Fruit fly (Drosophila melanogaster): ENCODE results near the gene CG34367.
A peak's percentile ranks its signal among the peaks of the same experiment; 100 is the strongest.

Gene CG34367

DNA sequence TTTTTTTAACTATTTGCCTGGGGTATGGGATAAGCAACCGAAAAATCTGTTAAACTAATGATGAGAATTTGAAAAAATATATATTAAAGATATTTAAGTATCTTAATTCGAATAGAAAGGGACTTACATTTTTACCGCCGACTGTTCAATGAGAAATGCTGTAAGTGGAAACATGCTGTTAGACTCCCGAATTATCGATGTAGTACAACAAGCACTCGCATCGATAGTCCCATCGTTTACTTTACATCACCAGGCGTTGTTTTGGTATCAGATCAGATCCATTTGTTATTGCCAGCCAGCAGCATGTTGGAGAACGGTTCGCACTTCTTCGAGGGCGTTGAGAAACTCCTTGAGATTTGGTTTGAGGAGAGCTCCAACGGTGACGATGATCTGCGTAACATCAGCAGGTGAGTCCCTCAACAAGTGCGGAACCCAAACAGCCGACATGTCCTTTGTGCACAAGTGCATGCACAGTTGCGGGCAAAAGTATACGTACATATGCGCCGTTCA, 14.4 kb downstream of the CG34367 start, which contains the start of gene SamDC (continued):
- TF ChIP-seq toy (GFP tag; IDR thresholded peaks at IDR 0.05) (no peak), pros (GFP tag; optimal IDR thresholded peaks at IDR 0.05) (peak; percentile 14), pzg (GFP tag; optimal IDR thresholded peaks at IDR 0.05) (peak; percentile 88), CG34224 (GFP tag; IDR thresholded peaks at IDR 0.05; ENCODE audit: partially characterized antibody) (peak; percentile 79), gcm2 (GFP tag; optimal IDR thresholded peaks at IDR 0.05) (no peak), Ravus (GFP tag; IDR thresholded peaks at IDR 0.05) (no peak), CG6765 (GFP tag; optimal IDR thresholded peaks at IDR 0.05) (peak; percentile 31), CG8359 (GFP tag; optimal IDR thresholded peaks at IDR 0.05; ENCODE audit: borderline replicate concordance) (no peak), CG8924 (tag; optimal IDR thresholded peaks at IDR 0.05) (peak; percentile 63), HLH54F (GFP tag; optimal IDR thresholded peaks at IDR 0.05) (peak; percentile 23), sisA (GFP tag; IDR thresholded peaks at IDR 0.05) (no peak), CG2678 (tag; optimal IDR thresholded peaks at IDR 0.05) (peak; percentile 33), tna (GFP tag; IDR thresholded peaks at IDR 0.05; ENCODE audit: partially characterized antibody) (peak; percentile 77), nerfin-1 (tag; optimal IDR thresholded peaks at IDR 0.05) (no peak), CG15073 (GFP tag; optimal IDR thresholded peaks at IDR 0.05) (no peak), dpn (GFP tag; optimal IDR thresholded peaks at IDR 0.05) (peak; percentile 33 to 47), CG33213 (GFP tag; optimal IDR thresholded peaks at IDR 0.05) (peak; percentile 34), CG4424 (GFP tag; optimal IDR thresholded peaks at IDR 0.05) (no peak), sr (GFP tag; IDR thresholded peaks at IDR 0.05) (no peak), rib (GFP tag; IDR thresholded peaks at IDR 0.05) (no peak), CG15479 (GFP tag; optimal IDR thresholded peaks at IDR 0.05) (no peak), CG2712 (tag; optimal IDR thresholded peaks at IDR 0.05) (peak; percentile 53), gt (GFP tag; IDR thresholded peaks at IDR 0.05) (no peak), Deaf1 (tag; optimal IDR thresholded peaks at IDR 0.05) (no peak), Antp (GFP tag; optimal IDR thresholded peaks at IDR 0.05) (peak; percentile 43), psq (GFP tag; optimal IDR thresholded peaks at IDR 0.05) (peak; percentile 38), CG32532 (GFP tag; IDR thresholded peaks at IDR 0.05) (peak; percentile 42; the same call in 1 of the 2 replicates), CG3407 (GFP tag; optimal IDR thresholded peaks at IDR 0.05) (no peak), zen2 (GFP tag; IDR thresholded peaks at IDR 0.05; ENCODE audit: partially characterized antibody) (no peak; the same call in 2 of the 3 replicates), dmrt11E (tag; optimal IDR thresholded peaks at IDR 0.05) (peak; percentile 38), Xrp1 (GFP tag; IDR thresholded peaks at IDR 0.05) (peak; percentile 32; the same call in 1 of the 2 replicates), ro (GFP tag; IDR thresholded peaks at IDR 0.05) (no peak), TFAM (GFP tag; optimal IDR thresholded peaks at IDR 0.05) (no peak), CG7357 (GFP tag; IDR thresholded peaks at IDR 0.05) (peak; percentile 96), CG32767 (GFP tag; IDR thresholded peaks at IDR 0.05) (no peak), en (GFP tag; optimal IDR thresholded peaks at IDR 0.05) (no peak), GATAe (GFP tag; conservative IDR thresholded peaks at IDR 0.05) (no peak), p53 (GFP tag; optimal IDR thresholded peaks at IDR 0.05) (no peak), CG6813 (GFP tag; optimal IDR thresholded peaks at IDR 0.05) (peak; percentile 46), gcm (GFP tag; optimal IDR thresholded peaks at IDR 0.05) (no peak), CG7839 (tag; optimal IDR thresholded peaks at IDR 0.05) (peak; percentile 52), Dip3 (GFP tag; optimal IDR thresholded peaks at IDR 0.05) (peak; percentile 24), hth (optimal IDR thresholded peaks at IDR 0.05) (no peak), CG18011 (GFP tag; optimal IDR thresholded peaks at IDR 0.05) (no peak), CrebB (tag; optimal IDR thresholded peaks at IDR 0.05) (peak; percentile 18), onecut (GFP tag; IDR thresholded peaks at IDR 0.05) (0 out of 2 replicates have a peak, but pooled peaks have one; percentile 26), Taf1 (GFP tag; IDR thresholded peaks at IDR 0.05) (0 out of 2 replicates have a peak, but pooled peaks have one; percentile 15), CG7271 (tag; optimal IDR thresholded peaks at IDR 0.05) (no peak), MESR4 (GFP tag; optimal IDR thresholded peaks at IDR 0.05) (peak; percentile 88), NFAT (GFP tag; IDR thresholded peaks at IDR 0.05) (peak; percentile 71; the same call in 1 of the 2 replicates), gem (tag; optimal IDR thresholded peaks at IDR 0.05) (peak; percentile 76)

Measured in whole organism, embryonic.